Worm (Caenorhabditis elegans): ENCODE data around the gene nhr-46.

The nhr-46 gene

DNA sequence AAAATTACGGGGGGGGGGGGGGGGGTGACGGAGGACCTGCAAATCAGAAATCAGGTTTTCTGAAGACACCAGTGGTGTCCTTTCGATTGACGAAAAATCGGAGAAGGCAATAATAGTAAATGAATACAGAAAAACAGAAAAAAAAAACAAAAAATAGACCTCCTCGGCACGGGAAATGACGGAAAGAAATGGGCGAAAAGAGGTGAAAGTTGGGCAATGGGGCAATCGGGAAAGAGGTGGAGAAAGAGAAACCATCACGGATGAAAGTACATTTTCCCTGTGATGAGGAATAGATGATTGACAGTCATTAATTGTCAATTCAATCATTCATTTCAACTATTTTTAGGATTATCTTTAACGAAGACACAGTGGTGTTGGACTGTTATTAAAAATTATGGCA is 53.7 kb downstream of the nhr-46 start:
- TF ChIP-seq ztf-29 (GFP tag; IDR thresholded peaks at IDR 0.05) (no peak), cog-1 (tag; optimal IDR thresholded peaks at IDR 0.05) (no peak), med-1 (GFP tag; optimal IDR thresholded peaks at IDR 0.05; ENCODE audit: insufficient read depth) (no peak), tab-1 (GFP tag; IDR thresholded peaks at IDR 0.05) (no peak), ref-1 (GFP tag; conservative IDR thresholded peaks at IDR 0.05) (no peak), ztf-23 (GFP tag; IDR thresholded peaks at IDR 0.05) (no peak), flt-1 (GFP tag; IDR thresholded peaks at IDR 0.05) (no peak), T22C8.4 (GFP tag; IDR thresholded peaks at IDR 0.05) (no peak), klf-2 (GFP tag; conservative IDR thresholded peaks at IDR 0.05) (no peak)

DNA sequence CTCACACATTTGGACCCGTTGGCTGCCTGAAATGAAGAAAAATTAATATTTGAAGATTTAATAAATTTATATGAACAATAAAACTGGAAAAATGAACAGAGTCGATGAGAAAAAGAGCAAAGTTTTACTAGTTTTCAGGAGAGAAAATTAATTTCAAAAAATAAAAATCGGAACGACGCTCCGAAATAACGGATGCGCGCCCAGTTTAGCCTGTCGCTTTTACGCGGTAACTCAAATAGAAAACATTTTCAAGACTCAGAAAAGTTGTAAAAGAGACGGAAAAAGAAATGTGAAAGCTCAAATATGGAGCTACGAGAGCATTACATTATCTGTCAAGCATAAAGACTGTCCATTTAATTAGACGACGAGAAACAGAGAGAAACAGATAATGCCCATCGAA is 54.2 kb downstream of the nhr-46 start, which contains the start of the genes C55C3.73 and perm-5:
Gene C55C3.73, minus strand, starts transcription at position 9 of the 400 bp plus-strand sequence.
Gene perm-5, minus strand, starts transcription at position 26 of the 400 bp plus-strand sequence.
- no peak for TF ChIP-seq ztf-29 (GFP tag; IDR thresholded peaks at IDR 0.05)
- no peak for TF ChIP-seq ref-1 (GFP tag; conservative IDR thresholded peaks at IDR 0.05)
- TF ChIP-seq ztf-23 (GFP tag; IDR thresholded peaks at IDR 0.05), result no peak
- TF ChIP-seq T22C8.4 (GFP tag; IDR thresholded peaks at IDR 0.05), result no peak
- TF ChIP-seq flt-1 (GFP tag; IDR thresholded peaks at IDR 0.05), result no peak
- no peak for TF ChIP-seq cog-1 (tag; optimal IDR thresholded peaks at IDR 0.05)
- TF ChIP-seq med-1 (GFP tag; optimal IDR thresholded peaks at IDR 0.05; ENCODE audit: insufficient read depth), result no peak
- TF ChIP-seq tab-1 (GFP tag; IDR thresholded peaks at IDR 0.05), result no peak
- TF ChIP-seq klf-2 (GFP tag; conservative IDR thresholded peaks at IDR 0.05), result no peak

DNA sequence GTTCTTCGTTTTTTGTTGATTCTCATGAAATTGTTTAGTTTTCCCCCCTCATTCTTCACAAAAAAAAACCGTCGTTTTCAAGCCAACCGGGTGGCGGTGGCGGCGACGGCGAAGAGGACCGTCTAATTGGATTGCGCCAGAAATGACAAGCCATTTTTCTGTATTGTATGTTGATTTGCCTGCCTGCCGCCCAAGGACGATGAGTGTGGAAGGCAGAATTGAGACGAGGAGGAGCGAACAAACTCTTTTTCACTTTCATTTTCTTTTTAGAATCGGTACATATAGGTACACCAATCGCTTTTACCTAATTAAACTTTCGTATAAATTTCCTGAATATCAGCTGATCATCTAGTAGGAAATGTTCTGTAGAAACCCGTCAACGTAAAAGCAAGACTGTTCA is 56.0 kb downstream of the nhr-46 start:
- TF ChIP-seq ref-1 (GFP tag; conservative IDR thresholded peaks at IDR 0.05) (no peak), med-1 (GFP tag; optimal IDR thresholded peaks at IDR 0.05; ENCODE audit: insufficient read depth) (no peak), cog-1 (tag; optimal IDR thresholded peaks at IDR 0.05) (no peak), tab-1 (GFP tag; IDR thresholded peaks at IDR 0.05) (no peak), ztf-23 (GFP tag; IDR thresholded peaks at IDR 0.05) (no peak), ztf-29 (GFP tag; IDR thresholded peaks at IDR 0.05) (no peak), T22C8.4 (GFP tag; IDR thresholded peaks at IDR 0.05) (no peak), flt-1 (GFP tag; IDR thresholded peaks at IDR 0.05) (no peak), klf-2 (GFP tag; conservative IDR thresholded peaks at IDR 0.05) (no peak)

DNA sequence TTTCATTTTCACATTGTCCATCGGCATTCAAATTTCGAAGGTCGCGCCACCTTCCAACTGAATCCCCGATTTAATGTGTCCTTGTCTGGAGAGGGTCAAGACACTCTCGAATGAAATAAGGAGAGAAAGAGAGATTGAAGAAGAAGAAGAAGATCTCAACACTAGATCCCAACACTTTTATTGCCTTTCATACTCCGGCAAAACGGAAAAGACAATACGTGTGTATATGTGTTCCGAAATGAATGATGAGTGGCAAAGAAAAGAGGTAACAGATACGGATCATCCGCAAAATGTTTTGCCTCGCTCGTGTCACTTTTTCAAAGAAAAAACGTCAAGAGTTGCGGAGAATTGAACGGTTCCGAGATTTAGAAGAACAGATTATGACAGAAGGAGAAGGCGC is 57.3 kb downstream of the nhr-46 start:
- no peak for TF ChIP-seq ref-1 (GFP tag; conservative IDR thresholded peaks at IDR 0.05)
- TF ChIP-seq flt-1 (GFP tag; IDR thresholded peaks at IDR 0.05), result no peak
- TF ChIP-seq klf-2 (GFP tag; conservative IDR thresholded peaks at IDR 0.05), result no peak
- TF ChIP-seq ztf-29 (GFP tag; IDR thresholded peaks at IDR 0.05), result no peak
- no peak for TF ChIP-seq T22C8.4 (GFP tag; IDR thresholded peaks at IDR 0.05)
- no peak for TF ChIP-seq cog-1 (tag; optimal IDR thresholded peaks at IDR 0.05)
- TF ChIP-seq med-1 (GFP tag; optimal IDR thresholded peaks at IDR 0.05; ENCODE audit: insufficient read depth), result no peak
- TF ChIP-seq tab-1 (GFP tag; IDR thresholded peaks at IDR 0.05), result no peak
- TF ChIP-seq ztf-23 (GFP tag; IDR thresholded peaks at IDR 0.05), result no peak

Data from whole organism, midembryonic.